Fruit fly (Drosophila melanogaster) S2 (cell line): ENCODE results near the gene VhaAC39-2.

Experiments
- CG8478 ChIP-seq: fragments of >200 bp; optimal IDR thresholded peaks from 2 replicates; lab custom pipeline; 2018
- CTCF ChIP-seq, 2 experiments: fragments of >200 bp; optimal IDR thresholded peaks; 2 replicates each; lab custom pipeline; 2018

DNA sequence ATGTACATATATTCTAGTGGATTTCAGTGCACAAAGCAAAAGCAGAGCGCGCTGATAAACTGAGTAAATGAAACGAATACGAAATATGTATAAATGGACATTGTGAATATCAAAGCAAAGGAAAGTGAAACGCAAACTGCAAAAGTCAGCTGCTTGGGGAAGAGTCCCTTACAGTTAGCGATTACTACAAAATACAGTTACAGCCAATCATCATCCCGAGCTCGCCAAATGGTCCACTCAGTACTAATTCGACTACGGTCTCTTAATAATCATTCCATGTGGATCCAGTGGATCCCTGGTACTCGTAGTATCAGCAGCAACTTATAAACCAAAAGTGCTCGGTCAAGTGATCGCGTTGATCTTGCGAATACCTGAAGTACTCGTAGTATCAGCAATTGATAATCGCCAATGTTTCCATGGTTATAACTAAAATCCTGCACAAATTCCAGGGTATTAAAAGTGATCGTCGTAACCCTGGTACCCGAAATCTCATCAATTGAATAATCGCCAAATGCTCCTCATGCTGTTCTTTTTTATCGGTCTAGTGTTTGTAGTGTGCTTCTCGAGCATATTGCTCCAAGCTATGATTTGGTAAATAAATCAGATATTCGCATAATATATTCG is 22.7 kb upstream of the VhaAC39-2 start:
- no peak for TF ChIP-seq CG8478 (lab: Kevin White, UChicago)
- TF ChIP-seq CTCF (optimal IDR thresholded peaks at IDR 0.05; lab: Kevin White, UChicago): no peak
